Fruit fly (Drosophila melanogaster): ENCODE results near the gene dls.

DNA sequence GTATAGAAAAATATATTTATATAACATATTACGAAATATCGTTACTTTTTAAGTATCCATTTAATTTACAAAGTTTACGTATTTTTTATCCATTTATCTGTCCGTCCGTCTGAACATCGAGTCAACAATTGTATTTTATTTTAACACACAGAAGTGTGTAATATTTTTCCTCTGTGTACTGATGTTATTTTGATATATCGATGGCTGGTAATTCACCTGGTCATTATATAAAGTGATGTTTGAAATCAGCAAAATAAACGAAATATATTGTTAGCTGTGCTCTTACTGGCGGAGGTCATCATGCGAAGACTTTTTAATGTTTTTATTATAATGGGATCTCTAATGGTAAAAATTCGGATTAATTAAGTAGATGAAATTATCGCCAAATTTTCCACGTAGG is 1.2 kb upstream of the dls start, which contains the start of gene CG33689:
- TF ChIP-seq eg (GFP tag; IDR thresholded peaks at IDR 0.05) = no peak
- no peak for TF ChIP-seq CG7368 (GFP tag; optimal IDR thresholded peaks at IDR 0.05)
- TF ChIP-seq Hr38 (GFP tag; optimal IDR thresholded peaks at IDR 0.05) = no peak
